Fruit fly (Drosophila melanogaster) whole organism, prepupa: Measurements from ENCODE around the gene Naa15-16.

Source experiments
- CG10631 ChIP-seq: fragments of 200-800 bp; sonication (Bioruptor generic); optimal IDR thresholded peaks from 2 replicates; lab custom pipeline; 2016; ENCODE audit warnings: missing biosample characterization, missing genetic modification characterization
- CG10669 ChIP-seq: fragments of 200-800 bp; sonication (Bioruptor generic); optimal IDR thresholded peaks from 3 replicates; lab custom pipeline; 2018; ENCODE audit warnings: missing biosample characterization, mild to moderate bottlenecking, missing genetic modification characterization, moderate library complexity
- CG11294 ChIP-seq: fragments of 200-800 bp; sonication (Bioruptor generic); IDR thresholded peaks from 2 replicates; pipeline ENCODE4 v1.3.6; 2022; ENCODE audit warnings: missing biosample characterization, missing genetic modification characterization
- CG11762 ChIP-seq: fragments of 200-800 bp; sonication (Bioruptor generic); optimal IDR thresholded peaks from 3 replicates; lab custom pipeline; 2016; ENCODE audit warnings: missing biosample characterization, missing genetic modification characterization; ENCODE audit not compliant: insufficient read depth
- CG1621 ChIP-seq: fragments of 200-800 bp; sonication (Bioruptor generic); optimal IDR thresholded peaks from 3 replicates; lab custom pipeline; 2018; ENCODE audit warnings: missing biosample characterization, mild to moderate bottlenecking, missing genetic modification characterization
- CG16779 ChIP-seq: fragments of 200-800 bp; sonication (Bioruptor generic); optimal IDR thresholded peaks from 3 replicates; lab custom pipeline; 2017; ENCODE audit warnings: missing biosample characterization, mild to moderate bottlenecking, missing genetic modification characterization
- CG3032 ChIP-seq: fragments of 200-800 bp; optimal IDR thresholded peaks from 2 replicates; lab custom pipeline; 2019; ENCODE audit warnings: missing biosample characterization, mild to moderate bottlenecking, missing genetic modification characterization, moderate library complexity
- CG32006 ChIP-seq: fragments of 200-800 bp; sonication (Bioruptor generic); optimal IDR thresholded peaks from 3 replicates; lab custom pipeline; 2017; ENCODE audit warnings: missing biosample characterization, mild to moderate bottlenecking, missing genetic modification characterization
- CG34406 ChIP-seq: fragments of 200-800 bp; sonication (Bioruptor generic); optimal IDR thresholded peaks from 3 replicates; lab custom pipeline; 2016; ENCODE audit warnings: missing biosample characterization, missing genetic modification characterization
- CG3919 ChIP-seq: fragments of 200-800 bp; sonication (Bioruptor generic); optimal IDR thresholded peaks from 3 replicates; lab custom pipeline; 2016; ENCODE audit warnings: missing biosample characterization, missing genetic modification characterization
- CG4318 ChIP-seq: fragments of 200-800 bp; sonication (Bioruptor generic); optimal IDR thresholded peaks from 3 replicates; lab custom pipeline; 2017; ENCODE audit warnings: missing biosample characterization, mild to moderate bottlenecking, missing genetic modification characterization
- CG6163 ChIP-seq: fragments of 200-800 bp; sonication (Bioruptor generic); IDR thresholded peaks from 3 replicates; pipeline ENCODE4 v1.3.6; 2022; ENCODE audit warnings: missing biosample characterization, missing genetic modification characterization
- CG6276 ChIP-seq: fragments of 200-800 bp; sonication (Bioruptor generic); optimal IDR thresholded peaks from 2 replicates; lab custom pipeline; 2017; ENCODE audit warnings: missing biosample characterization, mild to moderate bottlenecking, missing genetic modification characterization
- CG6792 ChIP-seq: fragments of 200-800 bp; sonication (Bioruptor generic); optimal IDR thresholded peaks from 3 replicates; lab custom pipeline; 2016; ENCODE audit warnings: missing biosample characterization, missing genetic modification characterization
- CG6808 ChIP-seq: fragments of 200-800 bp; sonication (Bioruptor generic); optimal IDR thresholded peaks from 3 replicates; lab custom pipeline; 2017; ENCODE audit warnings: missing biosample characterization, missing genetic modification characterization, mild to moderate bottlenecking, moderate library complexity, missing genetic modification reagents
- CG6854 ChIP-seq: fragments of 200-800 bp; sonication (Bioruptor generic); optimal IDR thresholded peaks from 2 replicates; lab custom pipeline; 2017; ENCODE audit warnings: missing biosample characterization, mild to moderate bottlenecking, missing genetic modification characterization
- CG7368 ChIP-seq: fragments of 200-800 bp; sonication (Bioruptor generic); optimal IDR thresholded peaks from 3 replicates; lab custom pipeline; 2016; ENCODE audit warnings: missing biosample characterization, missing genetic modification characterization
- CG8119 ChIP-seq: fragments of 200-800 bp; sonication (Bioruptor generic); IDR thresholded peaks from 3 replicates; pipeline ENCODE4 v1.3.6; 2022; ENCODE audit warnings: missing biosample characterization, missing genetic modification characterization
- CG8319 ChIP-seq: fragments of 200-800 bp; sonication (Bioruptor generic); optimal IDR thresholded peaks from 3 replicates; lab custom pipeline; 2016; ENCODE audit warnings: missing biosample characterization, missing genetic modification characterization
- Eip78C ChIP-seq: fragments of 200-800 bp; sonication (Bioruptor generic); peaks from one replicate; lab custom pipeline; 2016; ENCODE audit warnings: missing biosample characterization, missing genetic modification characterization
- Ets21C ChIP-seq: fragments of 200-800 bp; sonication (Bioruptor generic); optimal IDR thresholded peaks from 3 replicates; lab custom pipeline; 2016; ENCODE audit warnings: missing biosample characterization, missing genetic modification characterization
- Ets96B ChIP-seq: fragments of 200-800 bp; optimal IDR thresholded peaks from 2 replicates; lab custom pipeline; 2019; ENCODE audit warnings: missing biosample characterization, mild to moderate bottlenecking, missing genetic modification characterization, moderate library complexity
- Hr39 ChIP-seq: fragments of 200-800 bp; sonication (Bioruptor generic); optimal IDR thresholded peaks from 2 replicates; lab custom pipeline; 2016; ENCODE audit warnings: missing biosample characterization, missing genetic modification characterization
- Lpt ChIP-seq: fragments of 200-800 bp; sonication (Bioruptor generic); optimal IDR thresholded peaks from 3 replicates; lab custom pipeline; 2016; ENCODE audit warnings: missing biosample characterization, missing genetic modification characterization
- Met ChIP-seq: fragments of 200-800 bp; sonication (Bioruptor generic); optimal IDR thresholded peaks from 3 replicates; lab custom pipeline; 2016; ENCODE audit warnings: missing biosample characterization, missing genetic modification characterization
- OdsH ChIP-seq: fragments of 200-800 bp; sonication (Bioruptor generic); optimal IDR thresholded peaks from 3 replicates; lab custom pipeline; 2016; ENCODE audit warnings: missing biosample characterization, missing genetic modification characterization
- Sox14 ChIP-seq: fragments of 200-800 bp; sonication (Bioruptor generic); optimal IDR thresholded peaks from 3 replicates; lab custom pipeline; 2016; ENCODE audit warnings: missing biosample characterization, missing genetic modification characterization
- achi ChIP-seq: fragments of 200-800 bp; sonication (Bioruptor generic); optimal IDR thresholded peaks from 3 replicates; lab custom pipeline; 2016; ENCODE audit warnings: missing biosample characterization, missing genetic modification characterization
- acj6 ChIP-seq: fragments of 200-800 bp; sonication (Bioruptor generic); optimal IDR thresholded peaks from 3 replicates; lab custom pipeline; 2016; ENCODE audit warnings: missing biosample characterization, missing genetic modification characterization
- dac ChIP-seq: fragments of 200-800 bp; sonication (Bioruptor generic); optimal IDR thresholded peaks from 2 replicates; lab custom pipeline; 2017; ENCODE audit warnings: missing biosample characterization, mild to moderate bottlenecking, missing genetic modification characterization
- dsx ChIP-seq: fragments of 200-800 bp; optimal IDR thresholded peaks from 3 replicates; lab custom pipeline; 2019; ENCODE audit warnings: missing biosample characterization, mild to moderate bottlenecking, missing genetic modification characterization, moderate library complexity; ENCODE audit not compliant: poor library complexity, severe bottlenecking
- eg ChIP-seq: fragments of 200-800 bp; sonication (Bioruptor generic); IDR thresholded peaks from 3 replicates; pipeline ENCODE4 v1.3.6; 2022; ENCODE audit warnings: missing biosample characterization, missing genetic modification characterization
- esn ChIP-seq: fragments of 200-800 bp; sonication (Bioruptor generic); optimal IDR thresholded peaks from 2 replicates; lab custom pipeline; 2016; ENCODE audit warnings: missing biosample characterization, mild to moderate bottlenecking, missing genetic modification characterization, moderate library complexity
- fd59A ChIP-seq: fragments of 200-800 bp; sonication (Bioruptor generic); optimal IDR thresholded peaks from 2 replicates; lab custom pipeline; 2017; ENCODE audit warnings: missing biosample characterization, mild to moderate bottlenecking, missing genetic modification characterization, missing genetic modification reagents
- fd85E ChIP-seq: fragments of 200-800 bp; sonication (Bioruptor generic); optimal IDR thresholded peaks from 3 replicates; lab custom pipeline; 2016; ENCODE audit warnings: missing biosample characterization, missing genetic modification characterization
- pdm3 ChIP-seq: fragments of 200-800 bp; sonication (Bioruptor generic); optimal IDR thresholded peaks from 3 replicates; lab custom pipeline; 2016; ENCODE audit warnings: missing biosample characterization, missing genetic modification characterization
- salr ChIP-seq, 2 experiments: fragments of 200-800 bp; sonication (Bioruptor generic); optimal IDR thresholded peaks; 3 replicates each; lab custom pipeline; 2016 to 2018; ENCODE audit warnings: missing biosample characterization in 2 of 2, missing genetic modification characterization in 2 of 2, mild to moderate bottlenecking in 1 of 2
- ss ChIP-seq, 2 experiments: fragments of 200-800 bp; sonication (Bioruptor generic); optimal IDR thresholded peaks; 2 replicates in 1 of 2; 3 replicates in 1 of 2; lab custom pipeline; 2017 to 2018; ENCODE audit warnings: mild to moderate bottlenecking in 2 of 2, missing biosample characterization in 2 of 2, missing genetic modification characterization in 2 of 2, moderate library complexity in 1 of 2
- svp ChIP-seq: fragments of 200-800 bp; sonication (Bioruptor generic); peaks from one replicate; lab custom pipeline; 2016; ENCODE audit warnings: missing biosample characterization, missing genetic modification characterization
- topi ChIP-seq: fragments of 200-800 bp; sonication (Bioruptor generic); optimal IDR thresholded peaks from 3 replicates; lab custom pipeline; 2016; ENCODE audit warnings: missing biosample characterization, missing genetic modification characterization

The Naa15-16 gene

DNA sequence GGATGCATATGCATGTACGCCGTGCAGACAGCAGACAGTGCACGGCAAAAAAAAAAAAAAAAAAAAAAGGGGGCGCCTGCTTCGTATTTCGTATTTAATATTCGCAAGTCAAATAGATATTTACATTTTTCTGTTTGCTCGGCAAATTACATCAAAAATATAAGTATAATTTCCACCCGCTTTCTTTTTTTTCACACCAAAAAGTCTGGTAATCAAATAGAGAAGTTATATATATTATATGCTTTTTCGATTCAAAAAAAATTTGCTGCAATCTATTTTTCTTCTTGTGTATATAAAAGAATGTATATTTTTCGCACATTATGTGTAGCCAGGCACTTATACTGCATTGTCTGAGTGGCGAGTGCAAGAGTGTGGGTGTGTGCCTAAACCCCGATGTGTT, 31.5 kb upstream of the Naa15-16 start (continued):
- TF ChIP-seq CG6163 (GFP tag; lab: Robert Waterston, UW) (no peak), CG16779 (tag; lab: Kevin White, UChicago) (no peak), ss (GFP tag; optimal IDR thresholded peaks at IDR 0.05; lab: Kevin White, UChicago) (peak in 1 of 2 experiments; percentile 4), fd59A (GFP tag; lab: Kevin White, UChicago) (no peak), CG4318 (no peak), Lpt (GFP tag; lab: Kevin White, UChicago) (no peak), Hr39 (GFP tag; lab: Kevin White, UChicago) (no peak), CG34406 (no peak), dac (GFP tag; lab: Kevin White, UChicago) (no peak), eg (GFP tag; lab: Robert Waterston, UW) (no peak), pdm3 (GFP tag; lab: Kevin White, UChicago) (peak; percentile 20), CG11762 (GFP tag; lab: Kevin White, UChicago) (no peak), Sox14 (GFP tag; lab: Kevin White, UChicago) (no peak), Ets21C (no peak)

DNA sequence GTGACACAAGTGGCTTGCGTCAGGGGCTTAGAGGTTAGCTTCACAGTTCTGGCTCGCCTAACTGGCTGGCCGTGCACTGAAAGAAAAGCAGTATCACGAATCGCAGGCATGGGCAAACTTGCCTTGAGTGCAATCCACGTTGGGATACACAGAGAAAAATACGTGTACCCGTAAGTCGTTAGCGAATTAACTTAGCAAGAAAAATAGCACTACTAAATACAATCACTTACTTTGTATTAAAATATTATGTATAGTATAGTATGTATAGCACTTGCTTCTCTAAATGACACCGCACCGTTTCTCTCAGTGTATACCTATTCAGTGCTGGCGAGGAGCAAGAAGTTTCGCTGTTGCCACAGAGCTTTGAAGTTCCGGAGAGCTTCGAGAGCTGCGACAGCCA, 26.6 kb upstream of the Naa15-16 start:
- TF ChIP-seq fd59A (GFP tag; lab: Kevin White, UChicago) = peak; percentile 10
- TF ChIP-seq CG32006 (GFP tag; lab: Kevin White, UChicago) = peak; percentile 50
- peak; percentile 68 for TF ChIP-seq Eip78C (GFP tag; lab: Kevin White, UChicago)
- TF ChIP-seq ss (GFP tag; optimal IDR thresholded peaks at IDR 0.05; lab: Kevin White, UChicago) = peak in 1 of 2 experiments; percentile 8
- peak; percentile 35 for TF ChIP-seq CG3032 (tag; lab: Kevin White, UChicago)
- peak; percentile 15 for TF ChIP-seq CG6792 (GFP tag; lab: Kevin White, UChicago)
- no peak for TF ChIP-seq CG7368 (GFP tag; lab: Kevin White, UChicago)
- peak; percentile 6 for TF ChIP-seq CG10631
- TF ChIP-seq Lpt (GFP tag; lab: Kevin White, UChicago) = no peak
- peak; percentile 21 for TF ChIP-seq pdm3 (GFP tag; lab: Kevin White, UChicago)
- TF ChIP-seq CG1621 (tag; lab: Kevin White, UChicago) = peak; percentile 19
- no peak for TF ChIP-seq fd85E (GFP tag; lab: Kevin White, UChicago)
- no peak for TF ChIP-seq dac (GFP tag; lab: Kevin White, UChicago)
- peak; percentile 31 for TF ChIP-seq acj6
- TF ChIP-seq CG6808 (GFP tag; lab: Kevin White, UChicago) = peak; percentile 22
- TF ChIP-seq eg (GFP tag; lab: Robert Waterston, UW) = 0 out of 3 replicates have a peak, but pooled peaks have one; percentile 27
- TF ChIP-seq Ets96B (tag; lab: Kevin White, UChicago) = peak; percentile 32
- TF ChIP-seq CG6163 (GFP tag; lab: Robert Waterston, UW) = 0 out of 3 replicates have a peak, but pooled peaks have one; percentile 31
- no peak for TF ChIP-seq svp
- TF ChIP-seq OdsH (GFP tag; lab: Kevin White, UChicago) = peak; percentile 43
- peak; percentile 11 for TF ChIP-seq CG3919 (GFP tag; lab: Kevin White, UChicago)
- TF ChIP-seq CG8119 (GFP tag; lab: Robert Waterston, UW) = no peak
- no peak for TF ChIP-seq CG6276 (GFP tag; lab: Kevin White, UChicago)
- peak; percentile 14 for TF ChIP-seq esn (GFP tag; lab: Kevin White, UChicago)
- TF ChIP-seq CG10669 (GFP tag; lab: Kevin White, UChicago) = peak; percentile 49
- peak; percentile 2 for TF ChIP-seq dsx (GFP tag; lab: Kevin White, UChicago)
- TF ChIP-seq CG11762 (GFP tag; lab: Kevin White, UChicago) = no peak
- peak; percentile 22 for TF ChIP-seq achi (GFP tag; lab: Kevin White, UChicago)

DNA sequence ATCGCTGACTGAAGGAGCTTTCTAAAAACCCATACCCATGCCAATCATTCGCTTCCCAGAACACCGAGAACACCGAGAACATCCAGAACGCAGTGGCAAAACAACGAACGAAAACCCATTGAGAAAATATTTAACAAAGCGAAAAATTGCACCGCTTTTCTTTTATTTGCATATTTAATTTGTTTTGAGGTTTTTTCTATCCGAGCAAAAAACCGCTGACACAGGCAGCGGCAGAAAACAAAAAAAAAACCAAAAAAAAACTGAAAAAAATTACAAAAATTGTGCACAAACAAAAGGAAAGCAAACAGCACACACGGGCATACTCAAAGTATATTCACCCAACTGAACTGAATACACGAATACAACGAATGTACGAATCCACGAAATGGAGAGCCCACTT, 18.2 kb upstream of the Naa15-16 start:
- TF ChIP-seq Eip78C (GFP tag; lab: Kevin White, UChicago) (peak; percentile 36), topi (no peak)
- TF ChIP-seq, all 60 proteins: peak for 1

DNA sequence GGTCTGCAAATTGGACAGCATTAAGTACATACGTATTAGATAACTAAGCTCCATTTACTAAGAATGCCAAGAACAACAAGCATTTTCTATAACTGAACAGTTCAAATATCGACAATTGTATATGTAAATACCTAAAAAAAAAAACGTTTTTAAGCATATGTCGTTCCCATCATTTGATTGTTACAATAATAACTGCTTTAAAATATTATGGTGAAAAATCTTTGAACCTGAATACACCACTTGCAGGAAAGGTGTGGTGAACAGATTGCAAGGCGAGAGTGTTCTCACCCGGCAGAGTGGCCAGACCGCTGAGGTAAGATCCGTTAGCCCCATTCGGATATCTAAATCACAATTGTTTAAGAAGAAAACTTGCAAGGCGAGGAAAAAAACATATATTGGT, 5.0 kb upstream of the Naa15-16 start, which contains the start of gene narya:
Gene narya (plus strand): TSS at position 301 of the 400 bp plus-strand sequence.
- no peak for TF ChIP-seq Met
- no peak for TF ChIP-seq Ets96B (tag; lab: Kevin White, UChicago)
- no peak for TF ChIP-seq CG6854 (GFP tag; lab: Kevin White, UChicago)
- no peak for TF ChIP-seq CG7368 (GFP tag; lab: Kevin White, UChicago)
- TF ChIP-seq CG32006 (GFP tag; lab: Kevin White, UChicago) = no peak
- TF ChIP-seq salr (GFP tag; optimal IDR thresholded peaks at IDR 0.05; lab: Kevin White, UChicago) = no peak
- no peak for TF ChIP-seq ss (GFP tag; optimal IDR thresholded peaks at IDR 0.05; lab: Kevin White, UChicago)
- no peak for TF ChIP-seq topi
- no peak for TF ChIP-seq CG8319 (GFP tag; lab: Kevin White, UChicago)
- TF ChIP-seq svp = no peak
- no peak for TF ChIP-seq CG11294 (GFP tag; lab: Robert Waterston, UW)
- TF ChIP-seq CG10669 (GFP tag; lab: Kevin White, UChicago) = no peak
